Worm (Caenorhabditis elegans) whole organism, mixed stage, embryonic: ENCODE results near the gene chd-3.

Source experiments
- M03D4.4 ChIP-seq: sonication (generic microtip); optimal IDR thresholded peaks from 2 replicates; lab custom pipeline; 2017; ENCODE audit warnings: mild to moderate bottlenecking, missing genetic modification characterization, missing compliant biosample characterization
- bed-3 ChIP-seq: fragments of 200-800 bp; sonication (Bioruptor generic); optimal IDR thresholded peaks from 3 replicates; lab custom pipeline; 2018; ENCODE audit warnings: mild to moderate bottlenecking, missing genetic modification characterization, moderate library complexity, missing compliant biosample characterization
- blmp-1 ChIP-seq: fragments of 150-350 bp; optimal IDR thresholded peaks from 2 replicates; lab custom pipeline; 2014; ENCODE audit warnings: missing biosample characterization, missing genetic modification characterization
- ceh-39 ChIP-seq: fragments of 150-350 bp; optimal IDR thresholded peaks from 2 replicates; lab custom pipeline; 2014; ENCODE audit warnings: missing biosample characterization, missing genetic modification characterization
- ceh-43 ChIP-seq: fragments of 200-800 bp; sonication (Bioruptor generic); optimal IDR thresholded peaks from 2 replicates; lab custom pipeline; 2018; ENCODE audit warnings: mild to moderate bottlenecking, missing genetic modification characterization, moderate library complexity, missing compliant biosample characterization
- ceh-83 ChIP-seq: fragments of 200-800 bp; sonication (Bioruptor generic); optimal IDR thresholded peaks from 2 replicates; lab custom pipeline; 2018; ENCODE audit warnings: mild to moderate bottlenecking, missing genetic modification characterization, missing compliant biosample characterization
- ces-1 ChIP-seq: fragments of 150-350 bp; optimal IDR thresholded peaks from 2 replicates; lab custom pipeline; 2014; ENCODE audit warnings: missing biosample characterization, missing genetic modification reagents, missing genetic modification characterization
- cnd-1 ChIP-seq: fragments of 200-800 bp; sonication (Bioruptor generic); optimal IDR thresholded peaks from 2 replicates; lab custom pipeline; 2018; ENCODE audit warnings: mild to moderate bottlenecking, missing genetic modification characterization, missing compliant biosample characterization
- drap-1 ChIP-seq: fragments of 200-800 bp; sonication (Bioruptor generic); optimal IDR thresholded peaks from 3 replicates; lab custom pipeline; 2018; ENCODE audit warnings: mild to moderate bottlenecking, missing genetic modification characterization, missing compliant biosample characterization
- elt-1 ChIP-seq: sonication (generic microtip); optimal IDR thresholded peaks from 2 replicates; lab custom pipeline; 2017; ENCODE audit warnings: missing genetic modification characterization, mild to moderate bottlenecking, missing compliant biosample characterization, antibody characterized with exemption, moderate library complexity, borderline replicate concordance; ENCODE audit not compliant: insufficient read depth
- elt-3 ChIP-seq: fragments of 150-350 bp; optimal IDR thresholded peaks from 2 replicates; lab custom pipeline; 2014; ENCODE audit warnings: missing biosample characterization, missing genetic modification characterization
- flh-1 ChIP-seq: fragments of 200-800 bp; sonication (Bioruptor generic); optimal IDR thresholded peaks from 2 replicates; lab custom pipeline; 2018; ENCODE audit warnings: mild to moderate bottlenecking, missing genetic modification characterization, moderate library complexity, missing compliant biosample characterization
- hlh-1 ChIP-seq: fragments of 150-350 bp; optimal IDR thresholded peaks from 2 replicates; lab custom pipeline; 2014; ENCODE audit warnings: missing biosample characterization, missing genetic modification reagents, missing genetic modification characterization
- lin-13 ChIP-seq: fragments of 150-350 bp; optimal IDR thresholded peaks from 2 replicates; lab custom pipeline; 2014; ENCODE audit warnings: missing biosample characterization, missing genetic modification characterization
- lin-32 ChIP-seq: fragments of 200-800 bp; sonication (Bioruptor generic); optimal IDR thresholded peaks from 2 replicates; lab custom pipeline; 2018; ENCODE audit warnings: mild to moderate bottlenecking, missing genetic modification characterization, missing compliant biosample characterization
- lsy-2 ChIP-seq: fragments of 150-350 bp; optimal IDR thresholded peaks from 2 replicates; lab custom pipeline; 2014; ENCODE audit warnings: missing biosample characterization, missing genetic modification characterization
- mab-5 ChIP-seq: fragments of 150-350 bp; optimal IDR thresholded peaks from 2 replicates; lab custom pipeline; 2014; ENCODE audit warnings: missing biosample characterization, missing genetic modification characterization
- mep-1 ChIP-seq: fragments of 150-350 bp; optimal IDR thresholded peaks from 2 replicates; lab custom pipeline; 2017; ENCODE audit warnings: missing biosample characterization, missing genetic modification reagents, missing genetic modification characterization, inconsistent platforms
- nhr-12 ChIP-seq: fragments of 150-350 bp; optimal IDR thresholded peaks from 2 replicates; lab custom pipeline; 2014; ENCODE audit warnings: missing biosample characterization, missing genetic modification characterization
- nhr-237 ChIP-seq: fragments of 150-350 bp; optimal IDR thresholded peaks from 2 replicates; lab custom pipeline; 2014; ENCODE audit warnings: missing biosample characterization, missing genetic modification characterization
- nhr-28 ChIP-seq: fragments of 150-350 bp; optimal IDR thresholded peaks from 2 replicates; lab custom pipeline; 2014; ENCODE audit warnings: missing biosample characterization, missing genetic modification characterization
- nhr-76 ChIP-seq: sonication (generic microtip); optimal IDR thresholded peaks from 2 replicates; lab custom pipeline; 2017; ENCODE audit warnings: missing biosample characterization, missing genetic modification characterization
- pha-4 ChIP-seq: fragments of 150-350 bp; optimal IDR thresholded peaks from 2 replicates; lab custom pipeline; 2018; ENCODE audit warnings: missing biosample characterization, missing genetic modification reagents, missing genetic modification characterization
- sem-2 ChIP-seq: fragments of 200-800 bp; sonication (Bioruptor generic); optimal IDR thresholded peaks from 2 replicates; lab custom pipeline; 2018; ENCODE audit warnings: mild to moderate bottlenecking, missing genetic modification characterization, missing compliant biosample characterization
- snpc-4 ChIP-seq: fragments of 150-350 bp; optimal IDR thresholded peaks from 2 replicates; lab custom pipeline; 2014; ENCODE audit warnings: missing biosample characterization, missing genetic modification characterization
- sptf-1 ChIP-seq: sonication (generic microtip); optimal IDR thresholded peaks from 2 replicates; lab custom pipeline; 2017; ENCODE audit warnings: mild to moderate bottlenecking, missing genetic modification characterization, moderate library complexity, missing compliant biosample characterization
- unc-120 ChIP-seq: sonication (generic microtip); optimal IDR thresholded peaks from 2 replicates; lab custom pipeline; 2017; ENCODE audit warnings: missing genetic modification characterization, missing compliant biosample characterization; ENCODE audit not compliant: poor library complexity, severe bottlenecking
- unc-39 ChIP-seq: fragments of 150-350 bp; optimal IDR thresholded peaks from 2 replicates; lab custom pipeline; 2014; ENCODE audit warnings: missing biosample characterization, missing genetic modification characterization
- unc-62 ChIP-seq: fragments of 150-350 bp; optimal IDR thresholded peaks from 2 replicates; lab custom pipeline; 2014; ENCODE audit warnings: missing biosample characterization, missing genetic modification reagents, missing genetic modification characterization

Gene chd-3

ce11 chrX:12825174-12825573 lies 27.2 kb downstream of the chd-3 start:
- TF ChIP-seq mep-1 (tag; lab: Kevin White, UChicago) (no peak), nhr-28 (tag; lab: Kevin White, UChicago) (no peak), ceh-39 (tag; lab: Kevin White, UChicago) (no peak), sptf-1 (tag; lab: Kevin White, UChicago) (no peak), blmp-1 (tag; lab: Kevin White, UChicago) (no peak), sem-2 (GFP tag; lab: Kevin White, UChicago) (no peak), pha-4 (tag; lab: Kevin White, UChicago) (no peak), hlh-1 (no peak), lin-13 (tag; lab: Kevin White, UChicago) (no peak), unc-62 (GFP tag; lab: Kevin White, UChicago) (no peak), drap-1 (GFP tag; lab: Kevin White, UChicago) (no peak), flh-1 (no peak), cnd-1 (tag; lab: Kevin White, UChicago) (no peak), nhr-12 (tag; lab: Kevin White, UChicago) (no peak), snpc-4 (no peak), mab-5 (tag; lab: Kevin White, UChicago) (no peak), lsy-2 (tag; lab: Kevin White, UChicago) (no peak)

ce11 chrX:12819512-12819911 lies 32.9 kb downstream of the chd-3 start:
- TF ChIP-seq lin-32 (GFP tag; lab: Kevin White, UChicago) (no peak), drap-1 (GFP tag; lab: Kevin White, UChicago) (no peak), pha-4 (tag; lab: Kevin White, UChicago) (no peak)
- TF ChIP-seq, all 35 proteins: peak for 0

- TF ChIP-seq nhr-237 (tag; lab: Kevin White, UChicago) = no peak
- no peak for TF ChIP-seq bed-3 (GFP tag; lab: Kevin White, UChicago)
- no peak for TF ChIP-seq M03D4.4 (tag; lab: Kevin White, UChicago)
- no peak for TF ChIP-seq ces-1 (GFP tag; lab: Kevin White, UChicago)
- no peak for TF ChIP-seq lin-13 (tag; lab: Kevin White, UChicago)
- no peak for TF ChIP-seq sptf-1 (tag; lab: Kevin White, UChicago)
- no peak for TF ChIP-seq ceh-83 (GFP tag; lab: Kevin White, UChicago)
- no peak for TF ChIP-seq ceh-43 (GFP tag; lab: Kevin White, UChicago)
- TF ChIP-seq lsy-2 (tag; lab: Kevin White, UChicago) = no peak
- no peak for TF ChIP-seq elt-3 (tag; lab: Kevin White, UChicago)
Measured at ce11 chrX:12818768-12819167, 33.6 kb downstream of the chd-3 start.

- TF ChIP-seq unc-120 (tag; lab: Kevin White, UChicago) (no peak), snpc-4 (no peak), pha-4 (tag; lab: Kevin White, UChicago) (no peak)
Measured at ce11 chrX:12815367-12815766, 37.0 kb downstream of the chd-3 start.

- TF ChIP-seq ceh-43 (GFP tag; lab: Kevin White, UChicago) (no peak), lin-32 (GFP tag; lab: Kevin White, UChicago) (no peak), lin-13 (tag; lab: Kevin White, UChicago) (no peak), ceh-83 (GFP tag; lab: Kevin White, UChicago) (no peak), sem-2 (GFP tag; lab: Kevin White, UChicago) (no peak), elt-3 (tag; lab: Kevin White, UChicago) (no peak), blmp-1 (tag; lab: Kevin White, UChicago) (no peak), unc-120 (tag; lab: Kevin White, UChicago) (no peak), hlh-1 (no peak), pha-4 (tag; lab: Kevin White, UChicago) (no peak)
Measured at ce11 chrX:12813539-12813938, 38.9 kb downstream of the chd-3 start, which contains the start of gene gei-3. gei-3 (minus strand) TSS chrX:12813639.

- TF ChIP-seq nhr-237 (tag; lab: Kevin White, UChicago) (no peak), unc-120 (tag; lab: Kevin White, UChicago) (no peak), nhr-28 (tag; lab: Kevin White, UChicago) (no peak), unc-39 (no peak), sem-2 (GFP tag; lab: Kevin White, UChicago) (no peak), M03D4.4 (tag; lab: Kevin White, UChicago) (no peak), mab-5 (tag; lab: Kevin White, UChicago) (no peak), drap-1 (GFP tag; lab: Kevin White, UChicago) (no peak), sptf-1 (tag; lab: Kevin White, UChicago) (no peak), elt-1 (tag; lab: Kevin White, UChicago) (no peak), flh-1 (no peak), ceh-83 (GFP tag; lab: Kevin White, UChicago) (no peak), nhr-76 (tag; lab: Kevin White, UChicago) (no peak), pha-4 (tag; lab: Kevin White, UChicago) (no peak)
Measured at ce11 chrX:12808085-12808922, 44.1 kb downstream of the chd-3 start, which contains the start of gene nhr-27. nhr-27 (minus strand) TSS chrX:12808318.
